Worm (Caenorhabditis elegans) whole organism, L4/young adult: ENCODE data around the gene nep-11.

ENCODE experiments used
- W03F9.2 ChIP-seq: fragments of 150-350 bp; optimal IDR thresholded peaks from 2 replicates; lab custom pipeline; 2014; ENCODE audit warnings: missing biosample characterization, missing genetic modification characterization
- him-1 ChIP-seq: sonication (generic microtip); optimal IDR thresholded peaks from 2 replicates; lab custom pipeline; 2016; ENCODE audit warnings: missing genotype, missing genetic modification reagents, missing genetic modification characterization, missing compliant biosample characterization

ce11 chrII:3373875-3374274 lies 51.5 kb downstream of the nep-11 start:
- TF ChIP-seq W03F9.2 (tag; lab: Kevin White, UChicago) = no peak
- no peak for TF ChIP-seq him-1 (tag; lab: Kevin White, UChicago)
